Fruit fly (Drosophila melanogaster) whole organism, embryonic: Measurements from ENCODE around the gene blp.
A peak's percentile ranks its signal among the peaks of the same experiment; 100 is the strongest.

Experiments used
- Asciz ChIP-seq: fragments of 200-800 bp; sonication (Bioruptor generic); optimal IDR thresholded peaks from 2 replicates; lab custom pipeline; 2017; ENCODE audit warnings: missing biosample characterization, mild to moderate bottlenecking, missing genetic modification characterization, missing genetic modification reagents
- CG10209 ChIP-seq: fragments of 200-800 bp; sonication (Bioruptor generic); optimal IDR thresholded peaks from 3 replicates; lab custom pipeline; 2017; ENCODE audit warnings: missing biosample characterization, mild to moderate bottlenecking, missing genetic modification characterization, missing genetic modification reagents
- CG1024 ChIP-seq: fragments of 200-800 bp; sonication (Bioruptor generic); IDR thresholded peaks from 2 replicates; pipeline ENCODE4 v1.3.6; 2022; ENCODE audit warnings: missing biosample characterization, missing genetic modification characterization
- CG10565 ChIP-seq: fragments of 200-800 bp; sonication (Bioruptor generic); optimal IDR thresholded peaks from 3 replicates; lab custom pipeline; 2016; ENCODE audit warnings: missing biosample characterization, mild to moderate bottlenecking, missing genetic modification characterization
- CG11504 ChIP-seq: fragments of 200-800 bp; sonication (Bioruptor generic); optimal IDR thresholded peaks from 3 replicates; lab custom pipeline; 2019; ENCODE audit warnings: missing biosample characterization, mild to moderate bottlenecking, missing genetic modification characterization, moderate library complexity
- CG12104 ChIP-seq: fragments of 200-800 bp; sonication (Bioruptor generic); optimal IDR thresholded peaks from 3 replicates; lab custom pipeline; 2016; ENCODE audit warnings: missing biosample characterization, missing genetic modification characterization
- CG17912 ChIP-seq: fragments of 200-800 bp; sonication (Bioruptor generic); optimal IDR thresholded peaks from 2 replicates; lab custom pipeline; 2018; ENCODE audit warnings: missing biosample characterization, mild to moderate bottlenecking, missing genetic modification characterization
- CG30431 ChIP-seq: fragments of 200-800 bp; sonication (Bioruptor generic); optimal IDR thresholded peaks from 2 replicates; lab custom pipeline; 2017; ENCODE audit warnings: missing biosample characterization, missing genetic modification characterization
- CG31388 ChIP-seq: fragments of 200-800 bp; sonication (Bioruptor generic); optimal IDR thresholded peaks from 2 replicates; lab custom pipeline; 2016; ENCODE audit warnings: missing biosample characterization, missing genetic modification characterization
- CG32767 ChIP-seq: fragments of 200-800 bp; sonication (Bioruptor generic); IDR thresholded peaks from 2 replicates; pipeline ENCODE4 v1.3.6; 2022; ENCODE audit warnings: missing biosample characterization, missing genetic modification characterization
- CG4360 ChIP-seq: fragments of 200-800 bp; sonication (Bioruptor generic); IDR thresholded peaks from 2 replicates; pipeline ENCODE4 v1.3.6; 2022; ENCODE audit warnings: missing biosample characterization, missing genetic modification characterization
- CG4854 ChIP-seq: fragments of 200-800 bp; sonication (Bioruptor generic); optimal IDR thresholded peaks from 2 replicates; lab custom pipeline; 2016; ENCODE audit warnings: missing biosample characterization, missing genetic modification characterization, inconsistent platforms
- CG5180 ChIP-seq: fragments of 200-800 bp; sonication (Bioruptor generic); optimal IDR thresholded peaks from 3 replicates; lab custom pipeline; 2017; ENCODE audit warnings: missing biosample characterization, missing genetic modification characterization, mild to moderate bottlenecking, moderate library complexity, missing genetic modification reagents
- CG6254 ChIP-seq: fragments of 200-800 bp; sonication (Bioruptor generic); optimal IDR thresholded peaks from 3 replicates; lab custom pipeline; 2017; ENCODE audit warnings: mild to moderate bottlenecking, missing biosample characterization, missing genetic modification reagents, missing genetic modification characterization
- CG6654 ChIP-seq: fragments of 200-800 bp; sonication (Bioruptor generic); optimal IDR thresholded peaks from 2 replicates; lab custom pipeline; 2017; ENCODE audit warnings: missing biosample characterization, mild to moderate bottlenecking, missing genetic modification characterization
- CG6854 ChIP-seq: fragments of 200-800 bp; sonication (Bioruptor generic); optimal IDR thresholded peaks from 3 replicates; lab custom pipeline; 2017; ENCODE audit warnings: missing biosample characterization, mild to moderate bottlenecking, missing genetic modification characterization
- CG8359 ChIP-seq: fragments of 200-800 bp; sonication (Bioruptor generic); optimal IDR thresholded peaks from 2 replicates; lab custom pipeline; 2017; ENCODE audit warnings: missing biosample characterization, mild to moderate bottlenecking, missing genetic modification characterization, borderline replicate concordance
- CG8388 ChIP-seq: fragments of 200-800 bp; sonication (Bioruptor generic); optimal IDR thresholded peaks from 2 replicates; lab custom pipeline; 2019; ENCODE audit warnings: missing biosample characterization, mild to moderate bottlenecking, missing genetic modification characterization, moderate library complexity
- CG9727 ChIP-seq: fragments of 200-800 bp; sonication (Bioruptor generic); optimal IDR thresholded peaks from 3 replicates; lab custom pipeline; 2017; ENCODE audit warnings: missing biosample characterization, mild to moderate bottlenecking, missing genetic modification characterization
- CkIIα-i1 ChIP-seq: fragments of 200-800 bp; sonication (Bioruptor generic); IDR thresholded peaks from 2 replicates; pipeline ENCODE4 v1.3.6; 2022; ENCODE audit warnings: missing biosample characterization, missing genetic modification characterization
- Dad ChIP-seq: fragments of 200-800 bp; sonication (Bioruptor generic); optimal IDR thresholded peaks from 3 replicates; lab custom pipeline; 2016; ENCODE audit warnings: missing biosample characterization, missing genetic modification characterization
- Fer3 ChIP-seq: fragments of 200-800 bp; sonication (Bioruptor generic); optimal IDR thresholded peaks from 2 replicates; lab custom pipeline; 2018; ENCODE audit warnings: missing biosample characterization, mild to moderate bottlenecking, missing genetic modification characterization, moderate library complexity
- Hr78 ChIP-seq, 2 experiments: fragments of 200-800 bp in 1 of 2; fragments of >200 bp in 1 of 2; sonication (Bioruptor generic) in 1 of 2; optimal IDR thresholded peaks; 2 replicates each; lab custom pipeline; 2017 to 2019; ENCODE audit warnings: missing biosample characterization in 2 of 2, missing genetic modification characterization in 2 of 2, mild to moderate bottlenecking in 1 of 2, moderate library complexity in 1 of 2
- NFAT ChIP-seq: fragments of 200-800 bp; sonication (Bioruptor generic); IDR thresholded peaks from 2 replicates; pipeline ENCODE4 v1.3.6; 2022; ENCODE audit warnings: missing biosample characterization, missing genetic modification characterization
- Six4 ChIP-seq: fragments of 200-800 bp; sonication (Bioruptor generic); optimal IDR thresholded peaks from 2 replicates; lab custom pipeline; 2016; ENCODE audit warnings: missing biosample characterization, missing genetic modification characterization
- Xrp1 ChIP-seq: fragments of 200-800 bp; sonication (Bioruptor generic); IDR thresholded peaks from 2 replicates; pipeline ENCODE4 v1.3.6; 2022; ENCODE audit warnings: missing biosample characterization, missing genetic modification characterization
- caup ChIP-seq: fragments of 200-800 bp; sonication (Bioruptor generic); optimal IDR thresholded peaks from 3 replicates; lab custom pipeline; 2017; ENCODE audit warnings: missing biosample characterization, mild to moderate bottlenecking, missing genetic modification characterization, moderate library complexity; ENCODE audit not compliant: severe bottlenecking
- croc ChIP-seq: fragments of 200-800 bp; sonication (Bioruptor generic); conservative IDR thresholded peaks from 3 replicates; pipeline ENCODE4 v1.3.6; 2022; ENCODE audit warnings: missing biosample characterization, missing genetic modification characterization
- crol ChIP-seq: fragments of 200-800 bp; sonication (Bioruptor generic); IDR thresholded peaks from 2 replicates; pipeline ENCODE4 v1.3.6; 2022; ENCODE audit warnings: missing biosample characterization, missing genetic modification characterization
- fd96Cb ChIP-seq: fragments of 200-800 bp; sonication (Bioruptor generic); optimal IDR thresholded peaks from 2 replicates; lab custom pipeline; 2018; ENCODE audit warnings: missing biosample characterization, mild to moderate bottlenecking, missing genetic modification characterization, moderate library complexity
- gcm ChIP-seq: fragments of 200-800 bp; sonication (Bioruptor generic); optimal IDR thresholded peaks from 2 replicates; lab custom pipeline; 2019; ENCODE audit warnings: missing biosample characterization, mild to moderate bottlenecking, missing genetic modification characterization, moderate library complexity
- gcm2 ChIP-seq: fragments of 200-800 bp; sonication (Bioruptor generic); optimal IDR thresholded peaks from 2 replicates; lab custom pipeline; 2016; ENCODE audit warnings: missing biosample characterization, missing genetic modification characterization
- grau ChIP-seq: fragments of 200-800 bp; optimal IDR thresholded peaks from 3 replicates; lab custom pipeline; 2019; ENCODE audit warnings: missing biosample characterization, mild to moderate bottlenecking, missing genetic modification characterization, moderate library complexity
- gsb-n ChIP-seq: fragments of 200-800 bp; sonication (Bioruptor generic); optimal IDR thresholded peaks from 3 replicates; lab custom pipeline; 2018; ENCODE audit warnings: missing biosample characterization, mild to moderate bottlenecking, missing genetic modification characterization
- ham ChIP-seq: fragments of 200-800 bp; sonication (Bioruptor generic); IDR thresholded peaks from 2 replicates; pipeline ENCODE4 v1.3.6; 2022; ENCODE audit warnings: missing biosample characterization, missing genetic modification characterization
- hbn ChIP-seq: fragments of 200-800 bp; sonication (Bioruptor generic); IDR thresholded peaks from 2 replicates; pipeline ENCODE4 v1.3.6; 2022; ENCODE audit warnings: missing biosample characterization, missing genetic modification characterization; ENCODE audit not compliant: partially characterized antibody
- hth ChIP-seq: fragments of >200 bp; optimal IDR thresholded peaks from 2 replicates; lab custom pipeline; 2017; ENCODE audit warnings: inconsistent platforms
- ind ChIP-seq: fragments of 200-800 bp; sonication (Bioruptor generic); optimal IDR thresholded peaks from 3 replicates; lab custom pipeline; 2016; ENCODE audit warnings: missing biosample characterization, missing genetic modification characterization
- kni ChIP-seq: fragments of 200-800 bp; sonication (Bioruptor generic); optimal IDR thresholded peaks from 3 replicates; lab custom pipeline; 2017; ENCODE audit warnings: mild to moderate bottlenecking, missing biosample characterization, missing genetic modification reagents, missing genetic modification characterization
- lab ChIP-seq: fragments of 200-800 bp; sonication (Bioruptor generic); optimal IDR thresholded peaks from 3 replicates; lab custom pipeline; 2017; ENCODE audit warnings: missing biosample characterization, missing genetic modification characterization, mild to moderate bottlenecking, moderate library complexity, missing genetic modification reagents
- mam ChIP-seq: fragments of 200-800 bp; sonication (Bioruptor generic); optimal IDR thresholded peaks from 3 replicates; lab custom pipeline; 2016; ENCODE audit warnings: missing biosample characterization, missing genetic modification characterization
- mld ChIP-seq: fragments of 200-800 bp; sonication (Bioruptor generic); IDR thresholded peaks from 3 replicates; pipeline ENCODE4 v1.3.6; 2022; ENCODE audit warnings: missing biosample characterization, missing genetic modification characterization; ENCODE audit not compliant: partially characterized antibody
- sisA ChIP-seq: fragments of 200-800 bp; sonication (Bioruptor generic); IDR thresholded peaks from 2 replicates; pipeline ENCODE4 v1.3.6; 2022; ENCODE audit warnings: missing biosample characterization, missing genetic modification characterization
- sug ChIP-seq: fragments of 200-800 bp; optimal IDR thresholded peaks from 2 replicates; lab custom pipeline; 2019; ENCODE audit warnings: missing biosample characterization, mild to moderate bottlenecking, missing genetic modification characterization, moderate library complexity
- tin ChIP-seq: fragments of 200-800 bp; sonication (Bioruptor generic); optimal IDR thresholded peaks from 3 replicates; lab custom pipeline; 2016; ENCODE audit warnings: missing biosample characterization, missing genetic modification characterization
- toy ChIP-seq: fragments of 200-800 bp; sonication (Bioruptor generic); IDR thresholded peaks from 2 replicates; pipeline ENCODE4 v1.3.6; 2022; ENCODE audit warnings: missing biosample characterization, missing genetic modification characterization
- unpg ChIP-seq: fragments of 200-800 bp; sonication (Bioruptor generic); optimal IDR thresholded peaks from 3 replicates; lab custom pipeline; 2018; ENCODE audit warnings: missing biosample characterization, mild to moderate bottlenecking, missing genetic modification characterization, moderate library complexity
- vnd ChIP-seq: fragments of 200-800 bp; sonication (Bioruptor generic); IDR thresholded peaks from 3 replicates; pipeline ENCODE4 v1.3.6; 2022; ENCODE audit warnings: missing biosample characterization, missing genetic modification characterization; ENCODE audit not compliant: partially characterized antibody
- zfh1 ChIP-seq: fragments of 200-800 bp; sonication (Bioruptor generic); IDR thresholded peaks from 3 replicates; pipeline ENCODE4 v1.3.6; 2022; ENCODE audit warnings: missing biosample characterization, missing genetic modification characterization

The blp gene

dm6 chr3R:15919367-15920228 is 14.0 kb upstream of the blp start (continued):
- TF ChIP-seq mam (GFP tag; lab: Kevin White, UChicago), result no peak
- TF ChIP-seq mld (GFP tag; lab: Robert Waterston, UW), result no peak
- TF ChIP-seq hth (lab: Kevin White, UChicago), result no peak
- no peak for TF ChIP-seq CG10565 (GFP tag; lab: Kevin White, UChicago)
- no peak for TF ChIP-seq CG31388 (GFP tag; lab: Kevin White, UChicago)
- TF ChIP-seq CG8359, result no peak
- TF ChIP-seq gsb-n (tag; lab: Kevin White, UChicago), result no peak
- no peak for TF ChIP-seq hbn
- TF ChIP-seq Asciz, result no peak
- TF ChIP-seq sisA (GFP tag; lab: Robert Waterston, UW), result no peak
- no peak for TF ChIP-seq gcm (GFP tag; lab: Kevin White, UChicago)
- TF ChIP-seq CkIIα-i1, result no peak
- TF ChIP-seq sug, result no peak
- TF ChIP-seq CG30431 (GFP tag; lab: Kevin White, UChicago), result peak; percentile 33
- TF ChIP-seq CG32767 (GFP tag; lab: Robert Waterston, UW), result no peak
- TF ChIP-seq gcm2, result no peak
- no peak for TF ChIP-seq Six4 (GFP tag; lab: Kevin White, UChicago)
- no peak for TF ChIP-seq CG6254 (GFP tag; lab: Kevin White, UChicago)
- no peak for TF ChIP-seq CG12104 (GFP tag; lab: Kevin White, UChicago)
- TF ChIP-seq unpg, result no peak
- TF ChIP-seq vnd (GFP tag; lab: Robert Waterston, UW), result no peak
- TF ChIP-seq CG10209, result no peak
- TF ChIP-seq Fer3 (tag; lab: Kevin White, UChicago), result no peak
- no peak for TF ChIP-seq ham (GFP tag; lab: Robert Waterston, UW)
- no peak for TF ChIP-seq CG1024 (GFP tag; lab: Robert Waterston, UW)
- no peak for TF ChIP-seq grau (tag; lab: Kevin White, UChicago)
- peak; percentile 63 for TF ChIP-seq CG4360 (GFP tag; lab: Robert Waterston, UW)
- no peak for TF ChIP-seq ind (GFP tag; lab: Kevin White, UChicago)
- TF ChIP-seq lab, result no peak
- TF ChIP-seq CG9727 (GFP tag; lab: Kevin White, UChicago), result no peak
- TF ChIP-seq kni (GFP tag; lab: Kevin White, UChicago), result peak; percentile 98
- TF ChIP-seq croc, result no peak
- peak; percentile 69 for TF ChIP-seq zfh1 (GFP tag; lab: Robert Waterston, UW)
- TF ChIP-seq NFAT (GFP tag; lab: Robert Waterston, UW), result no peak
- peak; percentile 34 for TF ChIP-seq fd96Cb (tag; lab: Kevin White, UChicago)
- TF ChIP-seq toy (GFP tag; lab: Robert Waterston, UW), result no peak
- peak; percentile 93 for TF ChIP-seq crol (GFP tag; lab: Robert Waterston, UW)
- TF ChIP-seq caup (GFP tag; lab: Kevin White, UChicago), result no peak
- TF ChIP-seq tin (GFP tag; lab: Kevin White, UChicago), result peak; percentile 11
- no peak for TF ChIP-seq Hr78 (GFP tag; optimal IDR thresholded peaks at IDR 0.05; lab: Kevin White, UChicago)
- TF ChIP-seq CG17912, result no peak
- no peak for TF ChIP-seq CG8388
- TF ChIP-seq CG6654 (GFP tag; lab: Kevin White, UChicago), result no peak
- TF ChIP-seq Dad (GFP tag; lab: Kevin White, UChicago), result no peak
- no peak; the same call in 1 of the 2 replicates for TF ChIP-seq Xrp1 (GFP tag; lab: Robert Waterston, UW)
- no peak for TF ChIP-seq CG6854
- TF ChIP-seq CG11504, result peak; percentile 25
- TF ChIP-seq CG4854 (GFP tag; lab: Kevin White, UChicago), result no peak
- peak; percentile 43 for TF ChIP-seq CG5180 (GFP tag; lab: Kevin White, UChicago)
